Worm (Caenorhabditis elegans) whole organism, L2 larva: ENCODE measurements around the gene gbb-2.

ENCODE experiments used
- R02D3.7 ChIP-seq: fragments of 150-350 bp; optimal IDR thresholded peaks from 2 replicates; lab custom pipeline; 2014; ENCODE audit warnings: missing biosample characterization, missing genetic modification characterization
- elt-1 ChIP-seq: fragments of 150-350 bp; optimal IDR thresholded peaks from 2 replicates; lab custom pipeline; 2014; ENCODE audit warnings: missing biosample characterization, missing genetic modification characterization
- elt-3 ChIP-seq: sonication (generic microtip); optimal IDR thresholded peaks from 2 replicates; lab custom pipeline; 2017; ENCODE audit warnings: missing biosample characterization, missing genetic modification characterization
- lin-13 ChIP-seq: fragments of 150-350 bp; optimal IDR thresholded peaks from 2 replicates; lab custom pipeline; 2014; ENCODE audit warnings: missing biosample characterization, missing genetic modification reagents, missing genetic modification characterization
- lin-39 ChIP-seq: fragments of 150-350 bp; optimal IDR thresholded peaks from 2 replicates; lab custom pipeline; 2014; ENCODE audit warnings: missing biosample characterization, missing genetic modification reagents, missing genetic modification characterization
- nhr-11 ChIP-seq: fragments of 150-350 bp; optimal IDR thresholded peaks from 2 replicates; lab custom pipeline; 2014; ENCODE audit warnings: missing biosample characterization, missing genetic modification characterization
- nhr-77 ChIP-seq: fragments of 150-350 bp; optimal IDR thresholded peaks from 2 replicates; lab custom pipeline; 2014; ENCODE audit warnings: missing biosample characterization, missing genetic modification characterization
- peb-1 ChIP-seq: fragments of 150-350 bp; optimal IDR thresholded peaks from 2 replicates; lab custom pipeline; 2014; ENCODE audit warnings: missing biosample characterization, missing genetic modification characterization
- sma-9 ChIP-seq, 2 experiments: fragments of 150-350 bp in 1 of 2; sonication (generic microtip) in 1 of 2; optimal IDR thresholded peaks; 2 replicates each; lab custom pipeline; 2014 to 2016; ENCODE audit warnings: missing genetic modification characterization in 2 of 2, mild to moderate bottlenecking in 1 of 2, missing biosample characterization in 1 of 2, missing compliant biosample characterization in 1 of 2, missing genetic modification reagents in 1 of 2, moderate library complexity in 1 of 2
- snpc-4 ChIP-seq: fragments of 150-350 bp; optimal IDR thresholded peaks from 2 replicates; lab custom pipeline; 2014; ENCODE audit warnings: missing biosample characterization, missing genetic modification characterization
- unc-39 ChIP-seq: fragments of 150-350 bp; optimal IDR thresholded peaks from 2 replicates; lab custom pipeline; 2014; ENCODE audit warnings: missing biosample characterization, missing genetic modification characterization
- unc-62 ChIP-seq: fragments of 150-350 bp; optimal IDR thresholded peaks from 2 replicates; lab custom pipeline; 2014; ENCODE audit warnings: missing biosample characterization, missing genetic modification reagents, missing genetic modification characterization

ce11 chrIV:4513269-4513819, 6.8 kb upstream of the gbb-2 start, which contains the start of gene sar-1:
- TF ChIP-seq R02D3.7 (tag; lab: Kevin White, UChicago): peak; percentile 32
- TF ChIP-seq snpc-4 (tag; lab: Kevin White, UChicago): no peak
- TF ChIP-seq nhr-11 (tag; lab: Kevin White, UChicago): no peak
- TF ChIP-seq sma-9 (GFP tag; optimal IDR thresholded peaks at IDR 0.05; lab: Kevin White, UChicago): peak; percentile 82
- TF ChIP-seq sma-9 (tag; optimal IDR thresholded peaks at IDR 0.05; lab: Kevin White, UChicago): no peak
- no peak for TF ChIP-seq nhr-77 (tag; lab: Kevin White, UChicago)
- TF ChIP-seq elt-1: no peak
- TF ChIP-seq lin-13 (GFP tag; lab: Kevin White, UChicago): no peak
- no peak for TF ChIP-seq unc-62
- no peak for TF ChIP-seq lin-39 (tag; lab: Kevin White, UChicago)
- TF ChIP-seq unc-39 (tag; lab: Kevin White, UChicago): no peak
- TF ChIP-seq peb-1 (tag; lab: Kevin White, UChicago): no peak
- TF ChIP-seq elt-3: no peak
